Fruit fly (Drosophila melanogaster) whole organism, embryonic: Measurements from ENCODE around the gene CG14258.

Source experiments
- ATbp ChIP-seq: fragments of 200-800 bp; sonication (Bioruptor generic); optimal IDR thresholded peaks from 2 replicates; lab custom pipeline; 2017; ENCODE audit warnings: missing biosample characterization, mild to moderate bottlenecking, missing genetic modification characterization, missing genetic modification reagents
- Adf1 ChIP-seq: fragments of 200-800 bp; sonication (Bioruptor generic); IDR thresholded peaks from 2 replicates; pipeline ENCODE4 v1.3.6; 2022; ENCODE audit warnings: missing biosample characterization, missing genetic modification characterization
- CG11560 ChIP-seq: fragments of 200-800 bp; sonication (Bioruptor generic); IDR thresholded peaks from 3 replicates; pipeline ENCODE4 v1.3.6; 2022; ENCODE audit warnings: missing biosample characterization, missing genetic modification characterization
- CG11695 ChIP-seq: fragments of 200-800 bp; sonication (Bioruptor generic); IDR thresholded peaks from 3 replicates; pipeline ENCODE4 v1.3.6; 2022; ENCODE audit warnings: missing biosample characterization, missing genetic modification characterization
- CG11696 ChIP-seq: fragments of 200-800 bp; sonication (Bioruptor generic); IDR thresholded peaks from 2 replicates; pipeline ENCODE4 v1.3.6; 2022; ENCODE audit warnings: missing biosample characterization, missing genetic modification characterization
- CG12391 ChIP-seq: fragments of 200-800 bp; sonication (Bioruptor generic); optimal IDR thresholded peaks from 3 replicates; lab custom pipeline; 2018; ENCODE audit warnings: missing biosample characterization, mild to moderate bottlenecking, missing genetic modification characterization, moderate library complexity
- CG12942 ChIP-seq: fragments of 200-800 bp; sonication (Bioruptor generic); optimal IDR thresholded peaks from 3 replicates; lab custom pipeline; 2016; ENCODE audit warnings: missing biosample characterization, missing genetic modification characterization
- CG13624 ChIP-seq: fragments of 200-800 bp; sonication (Bioruptor generic); optimal IDR thresholded peaks from 2 replicates; lab custom pipeline; 2016; ENCODE audit warnings: missing biosample characterization, missing genetic modification characterization
- CG13894 ChIP-seq: fragments of 200-800 bp; sonication (Bioruptor generic); optimal IDR thresholded peaks from 3 replicates; lab custom pipeline; 2018; ENCODE audit warnings: missing biosample characterization, mild to moderate bottlenecking, missing genetic modification characterization, moderate library complexity
- CG1529 ChIP-seq: fragments of 200-800 bp; sonication (Bioruptor generic); optimal IDR thresholded peaks from 3 replicates; lab custom pipeline; 2018; ENCODE audit warnings: missing biosample characterization, missing genetic modification characterization
- CG3163 ChIP-seq: fragments of 200-800 bp; sonication (Bioruptor generic); optimal IDR thresholded peaks from 3 replicates; lab custom pipeline; 2016; ENCODE audit warnings: missing biosample characterization, missing genetic modification characterization
- CG34224 ChIP-seq: fragments of 200-800 bp; sonication (Bioruptor generic); IDR thresholded peaks from 3 replicates; pipeline ENCODE4 v1.3.6; 2022; ENCODE audit warnings: missing biosample characterization, missing genetic modification characterization; ENCODE audit not compliant: partially characterized antibody
- CG34422 ChIP-seq: fragments of 200-800 bp; sonication (Bioruptor generic); IDR thresholded peaks from 3 replicates; pipeline ENCODE4 v1.3.6; 2022; ENCODE audit warnings: missing biosample characterization, missing genetic modification characterization
- CG3838 ChIP-seq: fragments of 200-800 bp; sonication (Bioruptor generic); optimal IDR thresholded peaks from 3 replicates; lab custom pipeline; 2016; ENCODE audit warnings: missing biosample characterization, missing genetic modification characterization
- CG3847 ChIP-seq: fragments of 200-800 bp; sonication (Bioruptor generic); IDR thresholded peaks from 2 replicates; pipeline ENCODE4 v1.3.6; 2022; ENCODE audit warnings: missing biosample characterization, missing genetic modification characterization
- CG3995 ChIP-seq: fragments of 200-800 bp; sonication (Bioruptor generic); optimal IDR thresholded peaks from 3 replicates; lab custom pipeline; 2016; ENCODE audit warnings: missing biosample characterization, missing genetic modification characterization
- CG4424 ChIP-seq: fragments of 200-800 bp; sonication (Bioruptor generic); optimal IDR thresholded peaks from 3 replicates; lab custom pipeline; 2016; ENCODE audit warnings: missing biosample characterization, missing genetic modification characterization
- CG4820 ChIP-seq: fragments of 200-800 bp; sonication (Bioruptor generic); optimal IDR thresholded peaks from 3 replicates; lab custom pipeline; 2016; ENCODE audit warnings: missing biosample characterization, missing genetic modification characterization
- CG7357 ChIP-seq: fragments of 200-800 bp; sonication (Bioruptor generic); IDR thresholded peaks from 3 replicates; pipeline ENCODE4 v1.3.6; 2022; ENCODE audit warnings: missing biosample characterization, missing genetic modification characterization
- CG7556 ChIP-seq: fragments of 200-800 bp; sonication (Bioruptor generic); optimal IDR thresholded peaks from 2 replicates; lab custom pipeline; 2017; ENCODE audit warnings: missing biosample characterization, mild to moderate bottlenecking, missing genetic modification characterization
- CG7963 ChIP-seq: fragments of 200-800 bp; sonication (Bioruptor generic); IDR thresholded peaks from 3 replicates; pipeline ENCODE4 v1.3.6; 2022; ENCODE audit warnings: missing biosample characterization, missing genetic modification characterization; ENCODE audit not compliant: partially characterized antibody
- Chrac-16 ChIP-seq: fragments of 200-800 bp; sonication (Bioruptor generic); optimal IDR thresholded peaks from 3 replicates; lab custom pipeline; 2016; ENCODE audit warnings: missing biosample characterization, missing genetic modification characterization
- D19A ChIP-seq: fragments of 200-800 bp; optimal IDR thresholded peaks from 3 replicates; lab custom pipeline; 2019; ENCODE audit warnings: missing biosample characterization, mild to moderate bottlenecking, missing genetic modification characterization, moderate library complexity
- NfI ChIP-seq: fragments of 200-800 bp; sonication (Bioruptor generic); optimal IDR thresholded peaks from 3 replicates; lab custom pipeline; 2018; ENCODE audit warnings: missing biosample characterization, mild to moderate bottlenecking, missing genetic modification characterization, moderate library complexity
- PHDP ChIP-seq: fragments of 200-800 bp; sonication (Bioruptor generic); optimal IDR thresholded peaks from 3 replicates; lab custom pipeline; 2018; ENCODE audit warnings: missing biosample characterization, mild to moderate bottlenecking, missing genetic modification characterization, moderate library complexity
- Usf ChIP-seq: fragments of 200-800 bp; sonication (Bioruptor generic); optimal IDR thresholded peaks from 2 replicates; lab custom pipeline; 2017; ENCODE audit warnings: missing genotype, missing biosample characterization, missing genetic modification characterization
- Xbp1 ChIP-seq: fragments of 200-800 bp; sonication (Bioruptor generic); optimal IDR thresholded peaks from 3 replicates; lab custom pipeline; 2016; ENCODE audit warnings: missing biosample characterization, mild to moderate bottlenecking, missing genetic modification characterization
- amos ChIP-seq: fragments of 200-800 bp; sonication (Bioruptor generic); IDR thresholded peaks from 2 replicates; pipeline ENCODE4 v1.3.6; 2022; ENCODE audit warnings: missing biosample characterization, missing genetic modification characterization; ENCODE audit not compliant: partially characterized antibody
- aop ChIP-seq: fragments of 200-800 bp; sonication (Bioruptor generic); IDR thresholded peaks from 2 replicates; pipeline ENCODE4 v1.3.6; 2022; ENCODE audit warnings: missing biosample characterization, missing genetic modification characterization
- ash1 ChIP-seq: fragments of 200-800 bp; sonication (Bioruptor generic); optimal IDR thresholded peaks from 2 replicates; lab custom pipeline; 2018; ENCODE audit warnings: missing biosample characterization, mild to moderate bottlenecking, missing genetic modification characterization
- caup ChIP-seq: fragments of 200-800 bp; sonication (Bioruptor generic); optimal IDR thresholded peaks from 3 replicates; lab custom pipeline; 2017; ENCODE audit warnings: missing biosample characterization, mild to moderate bottlenecking, missing genetic modification characterization, moderate library complexity; ENCODE audit not compliant: severe bottlenecking
- chinmo ChIP-seq: fragments of 200-800 bp; sonication (Bioruptor generic); IDR thresholded peaks from 4 replicates; pipeline ENCODE4 v1.3.6; 2022; ENCODE audit warnings: missing biosample characterization, missing genetic modification characterization; ENCODE audit not compliant: partially characterized antibody
- corto ChIP-seq: fragments of 200-800 bp; sonication (Bioruptor generic); optimal IDR thresholded peaks from 2 replicates; lab custom pipeline; 2016; ENCODE audit warnings: missing biosample characterization, mild to moderate bottlenecking, missing genetic modification characterization, moderate library complexity
- danr ChIP-seq: fragments of 200-800 bp; sonication (Bioruptor generic); IDR thresholded peaks from 2 replicates; pipeline ENCODE4 v1.3.6; 2022; ENCODE audit warnings: missing biosample characterization, missing genetic modification characterization
- disco-r ChIP-seq: fragments of 200-800 bp; sonication (Bioruptor generic); optimal IDR thresholded peaks from 2 replicates; lab custom pipeline; 2016; ENCODE audit warnings: missing biosample characterization, missing genetic modification characterization
- dpn ChIP-seq, 2 experiments: fragments of 200-800 bp; sonication (Bioruptor generic); optimal IDR thresholded peaks; 3 replicates each; lab custom pipeline; 2016; ENCODE audit warnings: missing biosample characterization in 2 of 2, missing genetic modification characterization in 2 of 2
- fd3F ChIP-seq: fragments of 200-800 bp; sonication (Bioruptor generic); optimal IDR thresholded peaks from 2 replicates; lab custom pipeline; 2018; ENCODE audit warnings: missing biosample characterization, mild to moderate bottlenecking, missing genetic modification characterization, moderate library complexity
- ftz-f1 ChIP-seq: fragments of 200-800 bp; sonication (Bioruptor generic); optimal IDR thresholded peaks from 2 replicates; lab custom pipeline; 2016; ENCODE audit warnings: missing biosample characterization, missing genetic modification characterization
- gt ChIP-seq: fragments of 200-800 bp; sonication (Bioruptor generic); IDR thresholded peaks from 2 replicates; pipeline ENCODE4 v1.3.6; 2022; ENCODE audit warnings: missing biosample characterization, missing genetic modification characterization
- kah ChIP-seq: fragments of 200-800 bp; sonication (Bioruptor generic); optimal IDR thresholded peaks from 2 replicates; lab custom pipeline; 2018; ENCODE audit warnings: missing biosample characterization, mild to moderate bottlenecking, missing genetic modification characterization
- mirr ChIP-seq: fragments of 200-800 bp; sonication (Bioruptor generic); optimal IDR thresholded peaks from 3 replicates; lab custom pipeline; 2018; ENCODE audit warnings: missing biosample characterization, mild to moderate bottlenecking, missing genetic modification characterization
- nerfin-1 ChIP-seq: fragments of 200-800 bp; sonication (Bioruptor generic); optimal IDR thresholded peaks from 3 replicates; lab custom pipeline; 2019; ENCODE audit warnings: missing biosample characterization, mild to moderate bottlenecking, missing genetic modification characterization, moderate library complexity
- odd ChIP-seq: fragments of 200-800 bp; sonication (Bioruptor generic); optimal IDR thresholded peaks from 2 replicates; lab custom pipeline; 2017; ENCODE audit warnings: missing biosample characterization, mild to moderate bottlenecking, missing genetic modification characterization
- pita ChIP-seq: fragments of 200-800 bp; sonication (Bioruptor generic); optimal IDR thresholded peaks from 2 replicates; lab custom pipeline; 2017; ENCODE audit warnings: missing biosample characterization, mild to moderate bottlenecking, missing genetic modification characterization
- repo ChIP-seq: fragments of 200-800 bp; sonication (Bioruptor generic); optimal IDR thresholded peaks from 2 replicates; lab custom pipeline; 2016; ENCODE audit warnings: missing biosample characterization, missing genetic modification characterization
- sens ChIP-seq: fragments of 200-800 bp; sonication (Bioruptor generic); peaks from one replicate; lab custom pipeline; 2016; ENCODE audit warnings: missing biosample characterization, missing genetic modification characterization
- seq ChIP-seq: fragments of 200-800 bp; sonication (Bioruptor generic); IDR thresholded peaks from 2 replicates; pipeline ENCODE4 v1.3.6; 2022; ENCODE audit warnings: missing biosample characterization, missing genetic modification characterization
- ssp ChIP-seq: fragments of 200-800 bp; sonication (Bioruptor generic); IDR thresholded peaks from 2 replicates; pipeline ENCODE4 v1.3.6; 2022; ENCODE audit warnings: missing biosample characterization, missing genetic modification characterization
- stc ChIP-seq: fragments of 200-800 bp; sonication (Bioruptor generic); IDR thresholded peaks from 2 replicates; pipeline ENCODE4 v1.3.6; 2022; ENCODE audit warnings: missing biosample characterization, missing genetic modification characterization
- stwl ChIP-seq: fragments of 200-800 bp; sonication (Bioruptor generic); optimal IDR thresholded peaks from 3 replicates; lab custom pipeline; 2018; ENCODE audit warnings: missing biosample characterization, mild to moderate bottlenecking, missing genetic modification characterization, moderate library complexity
- tgo ChIP-seq: fragments of 200-800 bp; sonication (Bioruptor generic); IDR thresholded peaks from 3 replicates; pipeline ENCODE4 v1.3.6; 2022; ENCODE audit warnings: missing biosample characterization, missing genetic modification characterization
- wdn ChIP-seq: fragments of 200-800 bp; sonication (Bioruptor generic); IDR thresholded peaks from 2 replicates; pipeline ENCODE4 v1.3.6; 2022; ENCODE audit warnings: missing biosample characterization, missing genetic modification characterization

The CG14258 gene

dm6 chr3R:27139963-27140362, 47.0 kb downstream of the CG14258 start:
- no peak for TF ChIP-seq aop (GFP tag; lab: Robert Waterston, UW)
- no peak for TF ChIP-seq Adf1
- no peak for TF ChIP-seq ssp (GFP tag; lab: Robert Waterston, UW)
- no peak for TF ChIP-seq NfI (GFP tag; lab: Kevin White, UChicago)
- no peak for TF ChIP-seq chinmo (GFP tag; lab: Robert Waterston, UW)
- peak; percentile 100 for TF ChIP-seq stwl (tag; lab: Kevin White, UChicago)
- TF ChIP-seq tgo (GFP tag; lab: Robert Waterston, UW): no peak
- TF ChIP-seq ATbp (GFP tag; lab: Kevin White, UChicago): peak; percentile 7
- TF ChIP-seq Xbp1: no peak
- TF ChIP-seq CG12942 (GFP tag; lab: Kevin White, UChicago): no peak
- TF ChIP-seq CG13894 (tag; lab: Kevin White, UChicago): no peak
- no peak for TF ChIP-seq wdn (GFP tag; lab: Robert Waterston, UW)
- peak; percentile 83 for TF ChIP-seq D19A (tag; lab: Kevin White, UChicago)
- no peak for TF ChIP-seq CG13624 (GFP tag; lab: Kevin White, UChicago)
- no peak for TF ChIP-seq CG7963 (GFP tag; lab: Robert Waterston, UW)
- TF ChIP-seq CG11560 (tag; lab: Robert Waterston, UW): no peak
- no peak for TF ChIP-seq danr (GFP tag; lab: Robert Waterston, UW)
- no peak for TF ChIP-seq fd3F (GFP tag; lab: Kevin White, UChicago)
- TF ChIP-seq CG4820 (GFP tag; lab: Kevin White, UChicago): no peak
- no peak for TF ChIP-seq mirr (GFP tag; lab: Kevin White, UChicago)
- TF ChIP-seq gt: no peak
- no peak for TF ChIP-seq amos (GFP tag; lab: Robert Waterston, UW)
- TF ChIP-seq dpn (GFP tag; optimal IDR thresholded peaks at IDR 0.05; lab: Kevin White, UChicago): no peak
- no peak for TF ChIP-seq pita (GFP tag; lab: Kevin White, UChicago)
- no peak for TF ChIP-seq corto
- no peak for TF ChIP-seq ash1
- TF ChIP-seq CG7556: no peak
- TF ChIP-seq CG3995: no peak
- no peak for TF ChIP-seq repo
- TF ChIP-seq CG4424 (GFP tag; lab: Kevin White, UChicago): no peak
- TF ChIP-seq nerfin-1 (tag; lab: Kevin White, UChicago): no peak
- TF ChIP-seq Chrac-16 (GFP tag; lab: Kevin White, UChicago): no peak
- no peak for TF ChIP-seq CG34422 (GFP tag; lab: Robert Waterston, UW)
- no peak for TF ChIP-seq CG11696 (GFP tag; lab: Robert Waterston, UW)
- TF ChIP-seq CG3163 (GFP tag; lab: Kevin White, UChicago): no peak
- TF ChIP-seq CG3847 (GFP tag; lab: Robert Waterston, UW): 0 out of 2 replicates have a peak, but pooled peaks have one; percentile 5
- TF ChIP-seq CG1529: no peak
- TF ChIP-seq CG7357 (GFP tag; lab: Robert Waterston, UW): no peak
- no peak for TF ChIP-seq ftz-f1 (GFP tag; lab: Kevin White, UChicago)
- TF ChIP-seq caup: no peak
- no peak for TF ChIP-seq Usf (GFP tag; lab: Kevin White, UChicago)
- no peak for TF ChIP-seq CG12391
- no peak for TF ChIP-seq PHDP (tag; lab: Kevin White, UChicago)
- no peak for TF ChIP-seq disco-r
- peak; percentile 91 for TF ChIP-seq sens (GFP tag; lab: Kevin White, UChicago)
- no peak for TF ChIP-seq odd (GFP tag; lab: Kevin White, UChicago)
- TF ChIP-seq CG3838 (GFP tag; lab: Kevin White, UChicago): no peak
- no peak for TF ChIP-seq seq (GFP tag; lab: Robert Waterston, UW)
- no peak for TF ChIP-seq stc (GFP tag; lab: Robert Waterston, UW)
- no peak for TF ChIP-seq CG11695 (GFP tag; lab: Robert Waterston, UW)
- TF ChIP-seq kah: no peak
- TF ChIP-seq CG34224 (GFP tag; lab: Robert Waterston, UW): no peak
